Worm (Caenorhabditis elegans): ENCODE measurements around the gene nhr-229.
"Not testable (repeated sequence)": the region's sequence is repeated elsewhere in the genome, so short reads cannot be mapped to it uniquely, and the experiment has no call there.

ce11 chrIV:17064937-17065336 is 34.5 kb upstream of the nhr-229 start, which contains the start of gene Y116A8C.465:
- not testable (repeated sequence) for TF ChIP-seq nhr-6, nhr-77, nhr-237, snpc-4, ztf-11, nhr-21 (tag; optimal IDR thresholded peaks at IDR 0.05)

All from whole organism, L2 larva.